Fruit fly (Drosophila melanogaster) whole organism: ENCODE measurements around the gene Sry-beta.

Experiments
- CG8478 ChIP-seq: fragments of >200 bp; optimal IDR thresholded peaks from 2 replicates; lab custom pipeline; 2018; ENCODE audit warnings: inconsistent platforms
- Dll ChIP-seq: fragments of >200 bp; optimal IDR thresholded peaks from 2 replicates; lab custom pipeline; 2017
- EcR ChIP-seq, 2 experiments: fragments of >200 bp; optimal IDR thresholded peaks; 2 replicates each; lab custom pipeline; 2017; ENCODE audit warnings: missing biosample characterization in 2 of 2, missing genetic modification characterization in 2 of 2, missing genetic modification reagents in 2 of 2
- pan ChIP-seq: fragments of >200 bp; optimal IDR thresholded peaks from 2 replicates; lab custom pipeline; 2017
- psq ChIP-seq: fragments of >200 bp; optimal IDR thresholded peaks from 2 replicates; lab custom pipeline; 2017
- usp ChIP-seq: fragments of >200 bp; optimal IDR thresholded peaks from 2 replicates; lab custom pipeline; 2017; ENCODE audit warnings: missing biosample characterization, missing genetic modification characterization, mixed read lengths

Gene Sry-beta

DNA sequence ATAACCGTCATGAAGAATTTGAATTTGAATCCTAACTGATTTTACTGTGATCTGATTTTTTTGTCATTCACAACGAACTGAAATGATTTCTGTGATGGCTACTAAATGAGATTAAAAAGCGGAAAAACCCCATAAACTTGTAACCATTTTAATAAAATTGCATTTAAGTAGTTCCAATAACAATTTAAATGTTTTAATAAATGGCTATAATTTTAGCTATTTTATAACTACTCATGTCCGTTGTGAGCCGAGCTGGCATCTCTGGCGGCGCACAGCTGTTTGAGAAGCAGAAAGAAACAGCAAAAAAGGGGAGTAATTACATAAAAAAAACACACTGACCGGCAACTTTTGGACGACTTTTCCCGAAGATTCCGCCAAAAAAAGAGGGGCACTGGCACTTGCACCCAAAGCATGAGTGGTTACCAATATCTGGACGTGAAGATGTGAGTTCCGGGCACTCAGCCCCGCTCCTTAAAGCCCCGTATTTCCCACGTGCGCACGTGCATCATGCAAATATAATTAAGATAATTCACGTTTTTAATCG lies 17.1 kb downstream of the Sry-beta start, which contains the start of the genes CG7950 and Rpp14a:
Gene CG7950, plus strand, starts transcription at position 268 of the 544 bp plus-strand sequence.
Gene Rpp14a, plus strand, starts transcription at position 268 of the 544 bp plus-strand sequence.
- no peak for TF ChIP-seq CG8478 (lab: Kevin White, UChicago)
- no peak for TF ChIP-seq psq
- no peak for TF ChIP-seq pan (lab: Kevin White, UChicago)
- TF ChIP-seq EcR (GFP tag; optimal IDR thresholded peaks at IDR 0.05; lab: Kevin White, UChicago), result no peak
- no peak for TF ChIP-seq usp (GFP tag; lab: Kevin White, UChicago)
- no peak for TF ChIP-seq Dll

DNA sequence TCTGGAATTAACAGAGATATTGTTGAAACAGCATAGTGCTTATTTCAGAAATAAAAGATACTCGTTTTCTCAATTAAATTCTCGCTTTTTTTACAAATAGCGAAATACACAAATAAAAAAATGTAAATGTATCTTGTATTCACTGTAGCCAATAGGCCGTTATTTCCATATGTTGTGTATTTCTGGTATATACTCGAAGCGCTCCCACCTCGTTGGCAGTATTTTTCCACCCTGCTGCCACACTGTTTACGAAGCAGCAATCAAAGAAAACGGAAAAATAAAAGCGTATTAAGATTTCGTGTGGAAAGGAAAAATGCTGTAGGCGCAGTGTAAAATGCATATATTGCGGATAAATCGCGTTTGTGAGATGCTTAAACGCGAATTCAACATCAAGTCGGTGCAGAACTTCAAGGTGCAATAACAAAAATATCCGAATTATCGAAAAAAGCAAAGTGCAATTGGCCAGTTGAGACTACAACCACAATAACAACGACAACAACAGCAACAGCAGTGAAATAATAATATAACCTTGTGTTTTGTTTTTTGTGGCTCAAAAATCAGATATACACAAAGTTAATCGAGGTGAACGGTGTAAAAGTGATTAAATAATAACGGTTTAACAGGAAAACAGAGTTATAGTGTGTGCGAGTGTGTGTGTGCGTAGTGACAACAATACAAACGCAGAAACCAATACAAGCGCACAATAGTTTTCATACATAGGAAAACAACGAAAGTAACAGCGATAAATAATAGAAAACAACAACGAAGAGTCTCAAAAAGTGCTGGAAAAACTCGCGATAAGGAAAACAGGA lies 18.7 kb downstream of the Sry-beta start, which contains the start of gene sima:
Gene sima, plus strand, starts transcription at position 255 of the 812 bp plus-strand sequence.
- no peak for TF ChIP-seq pan (lab: Kevin White, UChicago)
- TF ChIP-seq Dll, result no peak
- no peak for TF ChIP-seq usp (GFP tag; lab: Kevin White, UChicago)
- TF ChIP-seq psq, result peak; percentile 50
- TF ChIP-seq CG8478 (lab: Kevin White, UChicago), result no peak

DNA sequence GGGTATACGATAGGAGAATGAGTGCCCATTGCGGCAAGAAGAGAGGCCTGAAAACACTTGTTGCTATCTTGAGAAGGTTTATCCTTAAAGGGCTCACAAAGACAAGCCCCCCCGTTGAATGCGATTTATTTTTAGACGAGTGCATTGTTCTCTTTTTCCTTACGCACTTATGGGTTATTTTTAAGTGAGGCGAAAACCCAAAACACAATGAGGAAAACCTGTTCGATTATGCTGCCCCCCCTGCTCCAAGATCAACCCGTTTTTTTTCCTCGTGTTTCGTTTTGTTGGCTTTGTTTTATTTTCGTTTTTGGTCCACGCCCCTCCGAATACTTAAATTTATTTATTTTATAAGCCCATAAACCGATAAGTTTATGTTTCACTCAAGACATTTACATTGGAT lies 20.4 kb downstream of the Sry-beta start:
- TF ChIP-seq Dll (no peak), usp (GFP tag; lab: Kevin White, UChicago) (no peak), psq (no peak), EcR (GFP tag; optimal IDR thresholded peaks at IDR 0.05; lab: Kevin White, UChicago) (no peak), CG8478 (lab: Kevin White, UChicago) (no peak), pan (lab: Kevin White, UChicago) (no peak)

DNA sequence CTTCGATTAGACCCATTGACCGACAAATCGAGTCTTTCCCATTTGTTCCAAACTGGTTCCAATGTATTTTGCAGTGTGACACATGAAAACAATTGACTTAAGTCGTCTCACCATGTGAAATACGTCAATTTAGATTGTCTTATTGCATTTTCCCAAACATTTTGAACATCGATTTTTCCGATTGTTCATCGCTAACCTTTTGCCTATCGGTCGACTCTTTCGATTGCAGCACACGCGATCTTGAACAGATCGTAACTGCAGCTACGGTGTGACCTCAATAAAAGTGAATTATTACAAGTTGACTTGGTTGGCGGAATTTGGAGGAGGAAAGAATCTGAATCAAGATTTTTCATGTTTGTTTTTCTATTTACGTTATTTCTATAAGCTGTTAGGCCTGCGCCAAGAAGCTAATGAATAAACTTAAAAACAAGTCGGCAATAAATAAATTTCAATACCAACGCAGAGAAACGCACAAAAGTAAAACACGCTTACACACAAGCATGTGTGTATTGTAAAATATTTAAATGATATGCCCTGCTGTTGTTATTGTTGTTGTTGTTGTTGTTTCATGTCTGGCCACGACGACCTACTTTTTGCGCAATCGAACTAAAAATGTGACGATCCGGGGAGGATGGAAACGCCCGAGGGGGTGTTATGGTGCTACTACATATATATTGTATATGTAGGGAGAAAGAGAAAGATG lies 21.1 kb downstream of the Sry-beta start:
- no peak for TF ChIP-seq pan (lab: Kevin White, UChicago)
- no peak for TF ChIP-seq Dll
- TF ChIP-seq EcR (GFP tag; optimal IDR thresholded peaks at IDR 0.05; lab: Kevin White, UChicago), result no peak
- no peak for TF ChIP-seq CG8478 (lab: Kevin White, UChicago)
- no peak for TF ChIP-seq psq
- TF ChIP-seq usp (GFP tag; lab: Kevin White, UChicago), result no peak

DNA sequence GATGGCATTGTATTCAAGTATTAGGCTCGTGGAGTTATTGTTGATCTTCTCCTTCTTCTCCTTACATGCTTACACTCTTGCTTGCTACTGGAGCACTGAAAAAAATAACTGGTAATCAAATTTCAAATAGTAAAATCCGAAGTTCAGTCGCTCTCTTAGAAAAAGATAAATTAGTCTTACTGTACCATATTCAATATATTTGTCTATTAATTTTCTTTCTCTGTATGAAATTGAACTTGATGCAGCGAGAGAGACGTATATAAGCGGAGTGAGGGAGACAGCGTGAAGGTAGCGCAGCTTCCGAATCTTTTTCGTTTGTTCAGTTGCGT lies 21.6 kb downstream of the Sry-beta start:
- no peak for TF ChIP-seq psq
- TF ChIP-seq usp (GFP tag; lab: Kevin White, UChicago), result no peak
- TF ChIP-seq pan (lab: Kevin White, UChicago), result no peak
- no peak for TF ChIP-seq CG8478 (lab: Kevin White, UChicago)
- TF ChIP-seq EcR (GFP tag; optimal IDR thresholded peaks at IDR 0.05; lab: Kevin White, UChicago), result no peak

DNA sequence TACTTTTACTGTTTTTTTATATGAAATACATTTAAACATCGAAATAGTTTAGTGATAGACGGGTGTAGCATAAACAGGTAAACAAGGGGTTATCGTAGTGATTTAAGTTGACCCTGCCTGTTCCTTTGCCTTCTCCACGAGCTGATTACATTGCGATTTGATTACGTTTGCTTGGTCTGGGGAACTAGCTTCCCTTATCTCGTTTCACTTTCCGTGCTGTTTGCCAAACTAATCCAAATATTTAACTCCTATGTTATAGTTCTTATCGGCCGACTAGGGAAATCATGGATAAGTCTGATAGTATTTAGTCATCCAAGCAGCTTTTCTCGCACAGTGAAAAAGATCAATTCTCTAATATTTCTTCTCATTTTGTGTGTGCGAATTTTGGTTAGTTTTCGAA lies 22.5 kb downstream of the Sry-beta start:
- TF ChIP-seq Dll (no peak), EcR (GFP tag; optimal IDR thresholded peaks at IDR 0.05; lab: Kevin White, UChicago) (no peak), CG8478 (lab: Kevin White, UChicago) (no peak), usp (GFP tag; lab: Kevin White, UChicago) (no peak), pan (lab: Kevin White, UChicago) (no peak), psq (no peak)

DNA sequence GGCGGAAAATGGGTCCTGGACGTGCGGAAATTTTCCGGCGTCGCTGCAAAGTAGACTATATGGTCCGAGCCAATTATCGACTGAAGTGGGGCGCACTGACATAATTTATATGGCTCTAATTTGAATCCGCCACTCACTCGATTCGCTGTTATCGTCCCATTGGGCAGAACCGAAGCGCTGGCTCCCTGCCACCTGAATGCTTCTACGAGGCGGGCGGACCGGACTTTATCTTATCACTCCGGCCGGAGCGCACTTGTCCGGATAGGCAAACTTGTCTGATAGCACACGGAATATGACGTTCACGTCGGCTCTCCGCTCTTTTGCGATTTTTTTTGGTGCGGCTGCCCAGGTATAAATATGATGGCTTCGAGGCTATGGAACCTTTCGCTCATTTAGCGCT lies 23.0 kb downstream of the Sry-beta start:
- TF ChIP-seq pan (lab: Kevin White, UChicago) (no peak), CG8478 (lab: Kevin White, UChicago) (no peak), psq (no peak), usp (GFP tag; lab: Kevin White, UChicago) (no peak), EcR (GFP tag; optimal IDR thresholded peaks at IDR 0.05; lab: Kevin White, UChicago) (no peak), Dll (no peak)

DNA sequence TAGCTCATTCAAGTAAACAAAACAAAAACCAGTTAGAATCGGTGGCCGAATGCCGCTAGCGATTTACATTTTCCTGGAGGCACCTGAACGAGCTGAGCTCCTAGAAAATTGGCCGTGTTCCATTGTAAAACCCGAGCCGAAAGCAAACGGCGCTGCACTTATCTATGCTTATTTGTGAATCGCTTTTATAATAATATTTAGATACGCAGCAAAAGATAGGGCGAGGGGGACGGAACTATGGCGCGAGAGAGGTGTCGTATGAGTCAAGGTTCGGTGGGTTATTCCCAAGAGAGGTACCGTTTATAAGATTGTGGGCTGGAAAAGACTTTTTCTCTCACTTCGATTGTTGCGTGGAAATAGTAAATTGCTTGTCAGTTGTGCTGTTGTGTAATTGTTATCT lies 24.2 kb downstream of the Sry-beta start:
- TF ChIP-seq usp (GFP tag; lab: Kevin White, UChicago), result no peak
- TF ChIP-seq EcR (GFP tag; optimal IDR thresholded peaks at IDR 0.05; lab: Kevin White, UChicago), result no peak
- no peak for TF ChIP-seq psq
- no peak for TF ChIP-seq CG8478 (lab: Kevin White, UChicago)
- TF ChIP-seq Dll, result no peak
- no peak for TF ChIP-seq pan (lab: Kevin White, UChicago)

DNA sequence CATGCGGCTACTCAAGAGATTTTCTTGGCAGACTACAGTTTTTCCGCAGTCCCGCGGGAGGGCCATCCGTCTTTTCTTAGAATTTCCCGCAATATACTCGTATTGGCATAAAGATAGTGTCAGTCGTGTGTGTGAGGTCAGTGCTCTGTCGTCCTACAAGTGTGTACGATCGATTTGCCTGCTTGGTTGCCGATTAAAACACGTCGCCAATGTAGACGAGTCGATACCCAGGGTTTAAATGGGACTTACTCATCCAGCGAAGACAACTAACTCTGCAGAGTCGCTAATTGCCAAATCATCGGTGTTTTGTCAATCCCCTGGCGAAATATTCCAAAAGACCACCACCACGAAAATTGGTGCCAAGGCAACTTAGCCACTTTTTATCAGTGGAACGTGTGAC lies 26.5 kb downstream of the Sry-beta start:
- TF ChIP-seq CG8478 (lab: Kevin White, UChicago), result no peak
- TF ChIP-seq psq, result no peak
- TF ChIP-seq usp (GFP tag; lab: Kevin White, UChicago), result no peak
- no peak for TF ChIP-seq Dll
- TF ChIP-seq EcR (GFP tag; optimal IDR thresholded peaks at IDR 0.05; lab: Kevin White, UChicago), result peak in 1 of 2 experiments; percentile 73

DNA sequence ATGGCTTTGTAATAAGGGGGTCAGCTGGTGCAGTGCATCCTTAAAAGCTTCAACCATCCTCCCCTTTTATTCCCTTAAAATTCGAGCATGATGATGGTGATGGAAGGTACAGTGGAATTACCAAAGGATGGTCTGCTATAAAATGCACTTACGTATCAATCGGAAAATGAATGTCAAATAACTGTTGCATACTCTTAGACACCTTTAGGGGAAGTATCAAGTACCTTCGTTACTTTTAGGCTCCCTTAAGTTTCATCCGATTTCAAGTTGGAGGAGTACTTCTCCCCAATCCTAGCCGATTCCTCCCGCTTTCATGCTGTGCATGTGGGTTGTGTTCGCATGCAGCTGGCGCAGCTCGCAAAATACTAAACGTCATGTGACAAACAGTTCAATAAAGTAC lies 30.7 kb downstream of the Sry-beta start:
- TF ChIP-seq CG8478 (lab: Kevin White, UChicago) (no peak), EcR (GFP tag; optimal IDR thresholded peaks at IDR 0.05; lab: Kevin White, UChicago) (no peak), Dll (no peak), psq (no peak), usp (GFP tag; lab: Kevin White, UChicago) (no peak), pan (lab: Kevin White, UChicago) (no peak)

DNA sequence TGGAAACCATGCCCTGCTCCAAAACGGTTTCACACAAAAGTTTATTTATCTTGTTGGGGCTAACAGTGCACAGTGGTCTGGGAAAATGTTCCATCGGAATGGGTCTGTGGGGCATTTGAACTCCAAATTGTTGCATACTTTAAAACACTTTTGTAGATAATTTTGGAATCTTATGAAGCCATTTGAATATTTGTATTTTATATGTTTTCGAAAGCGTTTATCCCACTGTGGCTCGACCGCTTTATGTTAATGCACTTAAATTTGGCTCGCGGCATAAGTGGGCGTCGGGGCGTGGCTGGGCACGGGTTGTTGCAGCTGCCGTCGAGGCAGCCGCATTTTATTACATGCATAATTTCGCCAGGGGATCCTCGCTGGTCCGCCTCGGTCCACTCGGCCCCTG lies 32.3 kb downstream of the Sry-beta start:
- TF ChIP-seq psq (no peak), pan (lab: Kevin White, UChicago) (no peak), EcR (GFP tag; optimal IDR thresholded peaks at IDR 0.05; lab: Kevin White, UChicago) (no peak), CG8478 (lab: Kevin White, UChicago) (no peak), usp (GFP tag; lab: Kevin White, UChicago) (no peak), Dll (no peak)

DNA sequence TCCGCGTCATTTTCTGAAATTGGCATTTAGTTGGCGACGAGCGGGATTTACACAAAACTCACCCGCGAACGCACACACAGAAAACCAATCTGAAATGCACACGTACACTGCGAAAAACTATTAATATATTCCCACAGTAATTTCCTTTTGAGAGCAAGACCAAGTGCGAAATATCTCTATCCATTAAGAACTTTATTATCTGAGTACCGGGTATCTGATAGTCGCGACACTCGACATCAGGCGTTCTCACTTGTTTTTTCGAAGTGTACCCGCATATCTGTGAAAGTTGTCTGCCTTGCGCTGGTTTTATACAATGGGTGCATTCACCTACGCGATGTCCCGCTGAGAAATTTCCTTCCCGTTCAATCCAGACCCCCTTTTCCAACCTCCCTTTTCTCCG lies 36.6 kb downstream of the Sry-beta start:
- TF ChIP-seq pan (lab: Kevin White, UChicago), result no peak
- TF ChIP-seq usp (GFP tag; lab: Kevin White, UChicago), result no peak
- TF ChIP-seq psq, result no peak
- TF ChIP-seq EcR (GFP tag; optimal IDR thresholded peaks at IDR 0.05; lab: Kevin White, UChicago), result peak in 1 of 2 experiments; percentile 21
- TF ChIP-seq Dll, result no peak
- TF ChIP-seq CG8478 (lab: Kevin White, UChicago), result no peak
